Fruit fly (Drosophila melanogaster) whole organism, prepupa: ENCODE data around the gene nenya.

Experiments
- CG11294 ChIP-seq: fragments of 200-800 bp; sonication (Bioruptor generic); IDR thresholded peaks from 2 replicates; pipeline ENCODE4 v1.3.6; 2022; ENCODE audit warnings: missing biosample characterization, missing genetic modification characterization
- CG11902 ChIP-seq: fragments of 200-800 bp; sonication (Bioruptor generic); optimal IDR thresholded peaks from 3 replicates; lab custom pipeline; 2016; ENCODE audit warnings: missing biosample characterization, missing genetic modification characterization
- CG1621 ChIP-seq: fragments of 200-800 bp; sonication (Bioruptor generic); optimal IDR thresholded peaks from 3 replicates; lab custom pipeline; 2018; ENCODE audit warnings: missing biosample characterization, mild to moderate bottlenecking, missing genetic modification characterization
- CG3032 ChIP-seq: fragments of 200-800 bp; optimal IDR thresholded peaks from 2 replicates; lab custom pipeline; 2019; ENCODE audit warnings: missing biosample characterization, mild to moderate bottlenecking, missing genetic modification characterization, moderate library complexity
- CG31627 ChIP-seq: fragments of 200-800 bp; sonication (Bioruptor generic); optimal IDR thresholded peaks from 3 replicates; lab custom pipeline; 2016; ENCODE audit warnings: missing biosample characterization, missing genetic modification characterization
- CG6792 ChIP-seq: fragments of 200-800 bp; sonication (Bioruptor generic); optimal IDR thresholded peaks from 3 replicates; lab custom pipeline; 2016; ENCODE audit warnings: missing biosample characterization, missing genetic modification characterization
- CG8319 ChIP-seq: fragments of 200-800 bp; sonication (Bioruptor generic); optimal IDR thresholded peaks from 3 replicates; lab custom pipeline; 2016; ENCODE audit warnings: missing biosample characterization, missing genetic modification characterization
- Ets21C ChIP-seq: fragments of 200-800 bp; sonication (Bioruptor generic); optimal IDR thresholded peaks from 3 replicates; lab custom pipeline; 2016; ENCODE audit warnings: missing biosample characterization, missing genetic modification characterization
- Gug ChIP-seq: fragments of 200-800 bp; sonication (Bioruptor generic); IDR thresholded peaks from 2 replicates; pipeline ENCODE4 v1.3.6; 2022; ENCODE audit warnings: missing biosample characterization, missing genetic modification characterization
- Hr39 ChIP-seq: fragments of 200-800 bp; sonication (Bioruptor generic); optimal IDR thresholded peaks from 2 replicates; lab custom pipeline; 2016; ENCODE audit warnings: missing biosample characterization, missing genetic modification characterization
- Sox102F ChIP-seq: fragments of 200-800 bp; sonication (Bioruptor generic); optimal IDR thresholded peaks from 2 replicates; lab custom pipeline; 2016; ENCODE audit warnings: missing biosample characterization, mild to moderate bottlenecking, missing genetic modification characterization
- achi ChIP-seq: fragments of 200-800 bp; sonication (Bioruptor generic); optimal IDR thresholded peaks from 3 replicates; lab custom pipeline; 2016; ENCODE audit warnings: missing biosample characterization, missing genetic modification characterization
- acj6 ChIP-seq: fragments of 200-800 bp; sonication (Bioruptor generic); optimal IDR thresholded peaks from 3 replicates; lab custom pipeline; 2016; ENCODE audit warnings: missing biosample characterization, missing genetic modification characterization
- dac ChIP-seq: fragments of 200-800 bp; sonication (Bioruptor generic); optimal IDR thresholded peaks from 2 replicates; lab custom pipeline; 2017; ENCODE audit warnings: missing biosample characterization, mild to moderate bottlenecking, missing genetic modification characterization

DNA sequence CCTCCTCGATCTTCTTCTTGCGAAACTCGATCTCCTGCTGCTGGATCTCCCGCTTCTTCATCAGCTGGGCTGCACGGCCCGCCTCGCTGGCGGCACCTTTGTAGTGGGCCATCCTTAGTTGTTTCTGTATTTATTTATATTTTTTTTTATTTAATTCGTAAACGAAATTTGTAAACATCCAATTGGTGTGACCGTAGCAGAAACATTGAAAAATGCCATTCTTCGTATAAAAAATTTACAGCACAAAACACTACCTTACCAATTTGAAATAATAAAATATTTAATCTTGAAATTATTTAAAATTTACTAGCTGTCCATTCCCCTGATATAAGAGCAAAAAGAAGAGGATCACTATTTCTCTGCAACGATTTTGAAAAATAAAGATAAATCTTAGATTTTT is 7.1 kb downstream of the nenya start, which contains the start of gene CG12259:
- TF ChIP-seq dac (GFP tag; lab: Kevin White, UChicago) (no peak), Gug (GFP tag; lab: Robert Waterston, UW) (no peak), CG3032 (tag; lab: Kevin White, UChicago) (no peak), Sox102F (GFP tag; lab: Kevin White, UChicago) (no peak), CG11294 (no peak), CG6792 (no peak), Ets21C (no peak), CG1621 (tag; lab: Kevin White, UChicago) (no peak), acj6 (GFP tag; lab: Kevin White, UChicago) (no peak), Hr39 (GFP tag; lab: Kevin White, UChicago) (no peak), achi (GFP tag; lab: Kevin White, UChicago) (no peak), CG31627 (no peak), CG8319 (GFP tag; lab: Kevin White, UChicago) (no peak), CG11902 (GFP tag; lab: Kevin White, UChicago) (no peak)
